Fruit fly (Drosophila melanogaster): Measurements from ENCODE around the gene Adk2.

- TF ChIP-seq CTCF (optimal IDR thresholded peaks at IDR 0.05) (peak; percentile 21 to 55), CG8478 (optimal IDR thresholded peaks at IDR 0.05) (no peak)
Measured at dm6 chr3L:13036706-13037457, 14.4 kb upstream of the Adk2 start, which contains the start of gene Srrm1.
